Worm (Caenorhabditis elegans) whole organism, young adult: ENCODE data around the gene F41G3.21.

Source experiments
- let-607 ChIP-seq, 2 experiments: fragments of 200-800 bp in 1 of 2; sonication (Bioruptor generic) in 1 of 2; sonication (generic microtip) in 1 of 2; optimal IDR thresholded peaks; 2 replicates each; lab custom pipeline; 2016 to 2018; ENCODE audit warnings: mild to moderate bottlenecking in 2 of 2, missing compliant biosample characterization in 2 of 2, missing genetic modification characterization in 2 of 2, moderate library complexity in 2 of 2, missing genotype in 1 of 2
- madf-3 ChIP-seq: fragments of 200-800 bp; sonication (Bioruptor generic); IDR thresholded peaks from 2 replicates; pipeline ENCODE4 v1.3.6; 2022; ENCODE audit warnings: missing genetic modification reagents, missing genetic modification characterization, missing compliant biosample characterization
- mxl-1 ChIP-seq: sonication (generic microtip); optimal IDR thresholded peaks from 2 replicates; lab custom pipeline; 2016; ENCODE audit warnings: missing genetic modification characterization, missing compliant biosample characterization
- nfya-1 ChIP-seq: sonication (generic microtip); optimal IDR thresholded peaks from 2 replicates; lab custom pipeline; 2017; ENCODE audit warnings: antibody characterized with exemption, missing compliant biosample characterization, missing genetic modification characterization, borderline replicate concordance; ENCODE audit not compliant: insufficient read depth
- nhr-120 ChIP-seq: fragments of 200-800 bp; sonication (Bioruptor generic); IDR thresholded peaks from 2 replicates; pipeline ENCODE4 v1.3.6; 2022; ENCODE audit warnings: missing genetic modification characterization, missing compliant biosample characterization

- TF ChIP-seq nfya-1 (tag; lab: Kevin White, UChicago) (no peak), mxl-1 (tag; lab: Kevin White, UChicago) (no peak), nhr-120 (no peak), let-607 (tag; optimal IDR thresholded peaks at IDR 0.05; lab: Kevin White, UChicago) (no peak), madf-3 (GFP tag; lab: Robert Waterston, UW) (no peak)
Measured at ce11 chrII:6733718-6734117, 19.0 kb downstream of the F41G3.21 start, which contains the start of gene T14B4.9.
